Fruit fly (Drosophila melanogaster): Measurements from ENCODE around the gene asun.

Gene asun

dm6 chr3R:16288714-16289291 lies 24.7 kb downstream of the asun start:
- no peak for TF ChIP-seq insv (optimal IDR thresholded peaks at IDR 0.05)
- no peak for TF ChIP-seq Myc (optimal IDR thresholded peaks at IDR 0.05)
- TF ChIP-seq psq (optimal IDR thresholded peaks at IDR 0.05), result no peak
- no peak for TF ChIP-seq h (optimal IDR thresholded peaks at IDR 0.05)
- no peak for TF ChIP-seq Sin3A (optimal IDR thresholded peaks at IDR 0.05)
- TF ChIP-seq ttk (optimal IDR thresholded peaks at IDR 0.05), result no peak

dm6 chr3R:16290242-16290824 lies 26.3 kb downstream of the asun start:
- TF ChIP-seq psq (optimal IDR thresholded peaks at IDR 0.05) (no peak), Sin3A (optimal IDR thresholded peaks at IDR 0.05) (no peak), ttk (optimal IDR thresholded peaks at IDR 0.05) (no peak), insv (optimal IDR thresholded peaks at IDR 0.05) (no peak), h (optimal IDR thresholded peaks at IDR 0.05) (no peak)

- TF ChIP-seq h (optimal IDR thresholded peaks at IDR 0.05), result no peak
- TF ChIP-seq insv (optimal IDR thresholded peaks at IDR 0.05), result no peak
- no peak for TF ChIP-seq Myc (optimal IDR thresholded peaks at IDR 0.05)
- TF ChIP-seq psq (optimal IDR thresholded peaks at IDR 0.05), result no peak
Measured at dm6 chr3R:16295513-16296123, 31.5 kb downstream of the asun start.

- TF ChIP-seq h (optimal IDR thresholded peaks at IDR 0.05) (no peak), insv (optimal IDR thresholded peaks at IDR 0.05) (no peak), ttk (optimal IDR thresholded peaks at IDR 0.05) (no peak), psq (optimal IDR thresholded peaks at IDR 0.05) (no peak), Sin3A (optimal IDR thresholded peaks at IDR 0.05) (no peak), Myc (optimal IDR thresholded peaks at IDR 0.05) (no peak)
Measured at dm6 chr3R:16305185-16305989, 41.3 kb downstream of the asun start, which contains the start of gene Zip89B. Zip89B (plus strand) TSS chr3R:16305758.

- TF ChIP-seq Myc (optimal IDR thresholded peaks at IDR 0.05), result no peak
- no peak for TF ChIP-seq insv (optimal IDR thresholded peaks at IDR 0.05)
- TF ChIP-seq psq (optimal IDR thresholded peaks at IDR 0.05), result no peak
- no peak for TF ChIP-seq Sin3A (optimal IDR thresholded peaks at IDR 0.05)
Measured at dm6 chr3R:16308057-16308456, 44.0 kb downstream of the asun start.

dm6 chr3R:16309302-16310080 lies 45.4 kb downstream of the asun start:
- TF ChIP-seq insv (optimal IDR thresholded peaks at IDR 0.05) (no peak), Sin3A (optimal IDR thresholded peaks at IDR 0.05) (no peak), ttk (optimal IDR thresholded peaks at IDR 0.05) (no peak), psq (optimal IDR thresholded peaks at IDR 0.05) (no peak), h (optimal IDR thresholded peaks at IDR 0.05) (no peak), Myc (optimal IDR thresholded peaks at IDR 0.05) (no peak)

- TF ChIP-seq Sin3A (optimal IDR thresholded peaks at IDR 0.05), result no peak
- no peak for TF ChIP-seq insv (optimal IDR thresholded peaks at IDR 0.05)
- TF ChIP-seq psq (optimal IDR thresholded peaks at IDR 0.05), result no peak
- TF ChIP-seq h (optimal IDR thresholded peaks at IDR 0.05), result no peak
- no peak for TF ChIP-seq Myc (optimal IDR thresholded peaks at IDR 0.05)
- no peak for TF ChIP-seq ttk (optimal IDR thresholded peaks at IDR 0.05)
Measured at dm6 chr3R:16310081-16310493, 46.0 kb downstream of the asun start.
